Fruit fly (Drosophila melanogaster) ovary, adult (tissue): Measurements from ENCODE around the gene SP555.

ENCODE experiments used
- CG17801 ChIP-seq: fragments of 200-800 bp; optimal IDR thresholded peaks from 2 replicates; lab custom pipeline; 2019; ENCODE audit warnings: missing biosample characterization, mild to moderate bottlenecking, missing genetic modification characterization, moderate library complexity; ENCODE audit not compliant: partially characterized antibody

The SP555 gene

dm6 chr2L:5088649-5089270 is 51.3 kb downstream of the SP555 start:
- no peak for TF ChIP-seq CG17801 (GFP tag; lab: Kevin White, UChicago)

- TF ChIP-seq CG17801 (GFP tag; lab: Kevin White, UChicago) = peak; percentile 12
Observed at dm6 chr2L:5089642-5090041, 52.1 kb downstream of the SP555 start.

dm6 chr2L:5090352-5090751 is 52.8 kb downstream of the SP555 start:
- TF ChIP-seq CG17801 (GFP tag; lab: Kevin White, UChicago) = no peak
